Worm (Caenorhabditis elegans) whole organism, early embryonic: ENCODE data around the gene R02F2.5.
A peak's percentile ranks its signal among the peaks of the same experiment; 100 is the strongest.

ENCODE experiments used
- B0310.2 ChIP-seq: sonication (generic microtip); optimal IDR thresholded peaks from 2 replicates; lab custom pipeline; 2016; ENCODE audit warnings: mild to moderate bottlenecking, missing genetic modification characterization, missing compliant biosample characterization
- F13C5.2 ChIP-seq: sonication (generic microtip); optimal IDR thresholded peaks from 2 replicates; lab custom pipeline; 2017; ENCODE audit warnings: mild to moderate bottlenecking, missing genetic modification characterization, inconsistent platforms, missing compliant biosample characterization
- aly-1 ChIP-seq: sonication (generic microtip); optimal IDR thresholded peaks from 2 replicates; lab custom pipeline; 2016; ENCODE audit warnings: missing genetic modification characterization, missing compliant biosample characterization
- ama-1 ChIP-seq: fragments of 150-350 bp; optimal IDR thresholded peaks from 2 replicates; lab custom pipeline; 2014
- ceh-13 ChIP-seq: fragments of 200-800 bp; sonication (Bioruptor generic); optimal IDR thresholded peaks from 2 replicates; lab custom pipeline; 2018; ENCODE audit warnings: mild to moderate bottlenecking, missing genetic modification characterization, missing compliant biosample characterization
- ceh-36 ChIP-seq: sonication (generic microtip); optimal IDR thresholded peaks from 2 replicates; lab custom pipeline; 2016; ENCODE audit warnings: missing genetic modification characterization, inconsistent platforms, missing compliant biosample characterization
- ets-7 ChIP-seq: sonication (generic microtip); optimal IDR thresholded peaks from 2 replicates; lab custom pipeline; 2016; ENCODE audit warnings: missing genotype, missing genetic modification characterization, missing compliant biosample characterization
- flt-1 ChIP-seq: fragments of 200-800 bp; sonication (Bioruptor generic); IDR thresholded peaks from 2 replicates; pipeline ENCODE4 v1.3.6; 2022; ENCODE audit warnings: missing genetic modification characterization, missing compliant biosample characterization
- hmbx-1 ChIP-seq: sonication (generic microtip); optimal IDR thresholded peaks from 2 replicates; lab custom pipeline; 2016; ENCODE audit warnings: mild to moderate bottlenecking, missing genetic modification characterization, missing compliant biosample characterization
- hmg-4 ChIP-seq: fragments of 200-800 bp; sonication (Bioruptor generic); optimal IDR thresholded peaks from 2 replicates; lab custom pipeline; 2018; ENCODE audit warnings: mild to moderate bottlenecking, missing genetic modification characterization, missing compliant biosample characterization
- hnd-1 ChIP-seq: sonication (generic microtip); optimal IDR thresholded peaks from 2 replicates; lab custom pipeline; 2016; ENCODE audit warnings: missing genetic modification characterization, missing compliant biosample characterization
- pes-1 ChIP-seq: fragments of 200-800 bp; sonication (Bioruptor generic); IDR thresholded peaks from 2 replicates; pipeline ENCODE4 v1.3.6; 2022; ENCODE audit warnings: missing genetic modification reagents, missing genetic modification characterization, missing compliant biosample characterization
- scrt-1 ChIP-seq: fragments of 200-800 bp; sonication (Bioruptor generic); IDR thresholded peaks from 2 replicates; pipeline ENCODE4 v1.3.6; 2022; ENCODE audit warnings: missing genetic modification characterization, missing compliant biosample characterization
- sea-1 ChIP-seq: fragments of 200-800 bp; sonication (Bioruptor generic); conservative IDR thresholded peaks from 2 replicates; pipeline ENCODE4 v1.3.6; 2022; ENCODE audit warnings: missing genetic modification characterization, missing compliant biosample characterization
- tbx-11 ChIP-seq: fragments of 200-800 bp; sonication (Bioruptor generic); IDR thresholded peaks from 2 replicates; pipeline ENCODE4 v1.3.6; 2022; ENCODE audit warnings: missing genetic modification characterization, missing compliant biosample characterization
- tbx-37 ChIP-seq: fragments of 200-800 bp; sonication (Bioruptor generic); conservative IDR thresholded peaks from 2 replicates; pipeline ENCODE4 v1.3.6; 2022; ENCODE audit warnings: missing genetic modification reagents, missing genetic modification characterization, missing compliant biosample characterization
- tra-4 ChIP-seq: sonication (generic microtip); optimal IDR thresholded peaks from 2 replicates; lab custom pipeline; 2017; ENCODE audit warnings: missing genetic modification characterization, missing compliant biosample characterization

The R02F2.5 gene

DNA sequence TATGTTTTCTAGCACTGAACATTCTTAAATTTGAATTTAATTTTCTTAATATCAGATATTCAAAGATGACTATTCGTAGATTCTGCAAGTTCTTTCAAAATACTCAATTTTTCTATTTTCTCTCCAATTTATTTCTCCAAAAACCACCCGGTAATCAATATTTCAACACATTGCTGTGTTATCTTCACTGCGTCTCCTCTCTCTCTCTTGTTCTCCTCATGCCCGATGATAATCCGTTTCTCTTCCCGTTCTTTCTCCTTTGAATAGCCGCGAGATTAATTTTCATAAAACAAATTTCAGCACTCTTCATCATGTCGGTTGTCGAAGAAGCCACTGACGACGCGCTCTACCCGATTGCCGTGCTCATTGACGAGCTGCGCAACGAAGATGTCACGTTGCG lies 28.7 kb upstream of the R02F2.5 start, which contains the start of gene paa-1:
TSS of gene paa-1 (plus strand) at position 301 of the 400 bp plus-strand sequence.
- TF ChIP-seq ceh-36 (tag; lab: Kevin White, UChicago), result no peak
- TF ChIP-seq ama-1 (lab: Kevin White, UChicago), result no peak
- TF ChIP-seq flt-1, result no peak
- no peak for TF ChIP-seq hmg-4
- TF ChIP-seq tbx-11 (GFP tag; lab: Robert Waterston, UW), result no peak
- TF ChIP-seq ets-7 (tag; lab: Kevin White, UChicago), result no peak
- TF ChIP-seq pes-1 (GFP tag; lab: Robert Waterston, UW), result no peak
- TF ChIP-seq sea-1, result no peak

DNA sequence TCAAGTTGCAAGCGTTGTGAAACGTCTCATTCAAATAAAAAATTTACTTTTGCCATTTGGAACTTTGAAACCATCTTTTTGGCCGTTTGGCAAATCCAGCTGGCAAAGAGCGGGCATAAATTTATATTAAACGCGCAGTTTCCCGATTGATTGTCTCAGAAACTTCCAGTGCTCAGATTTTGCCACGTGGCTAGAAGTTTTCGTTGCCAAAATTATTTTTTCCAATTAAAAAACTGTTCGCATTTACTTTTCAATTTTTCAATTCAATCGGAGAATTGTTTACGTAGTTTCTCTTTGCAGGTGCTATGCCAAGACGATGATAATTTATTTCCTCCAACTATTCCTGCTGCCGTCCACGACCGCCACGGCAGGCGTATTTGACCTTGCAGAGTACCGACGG lies 25.8 kb upstream of the R02F2.5 start, which contains the start of gene F48E8.4:
TSS of gene F48E8.4 (plus strand) at position 301 of the 400 bp plus-strand sequence.
- TF ChIP-seq ceh-13 (GFP tag; lab: Kevin White, UChicago), result no peak
- no peak for TF ChIP-seq F13C5.2 (tag; lab: Kevin White, UChicago)
- no peak for TF ChIP-seq ama-1 (lab: Kevin White, UChicago)
- TF ChIP-seq ceh-36 (tag; lab: Kevin White, UChicago), result no peak
- TF ChIP-seq hnd-1 (tag; lab: Kevin White, UChicago), result no peak
- TF ChIP-seq pes-1 (GFP tag; lab: Robert Waterston, UW), result no peak

DNA sequence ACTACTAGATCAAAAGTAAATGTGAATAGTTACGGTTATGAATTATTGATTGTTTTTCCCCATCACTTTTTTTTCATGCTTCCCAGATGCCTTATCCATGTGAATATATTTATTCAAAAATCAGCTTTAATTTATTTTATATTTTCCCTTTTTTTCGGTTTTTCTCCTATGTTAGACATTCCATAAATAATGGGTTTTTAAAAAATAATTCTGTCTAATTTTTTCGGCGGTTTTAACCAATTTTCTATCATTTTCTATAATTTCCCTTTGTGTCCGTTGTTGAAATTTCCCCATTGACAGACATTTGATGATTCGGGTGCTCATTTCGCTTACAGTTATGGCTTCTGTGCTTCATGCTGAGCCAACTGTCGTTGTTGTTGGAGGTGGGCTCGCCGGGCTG lies 18.0 kb upstream of the R02F2.5 start, which contains the start of gene F48E8.3:
TSS of gene F48E8.3 (plus strand) at position 301 of the 400 bp plus-strand sequence.
- no peak for TF ChIP-seq F13C5.2 (tag; lab: Kevin White, UChicago)
- no peak for TF ChIP-seq B0310.2 (tag; lab: Kevin White, UChicago)
- no peak for TF ChIP-seq pes-1 (GFP tag; lab: Robert Waterston, UW)
- no peak for TF ChIP-seq aly-1 (tag; lab: Kevin White, UChicago)
- TF ChIP-seq flt-1, result no peak
- TF ChIP-seq ama-1 (lab: Kevin White, UChicago), result no peak
- TF ChIP-seq tbx-11 (GFP tag; lab: Robert Waterston, UW), result no peak
- no peak for TF ChIP-seq tbx-37 (GFP tag; lab: Robert Waterston, UW)
- no peak for TF ChIP-seq sea-1
- no peak for TF ChIP-seq hmg-4
- no peak for TF ChIP-seq ceh-13 (GFP tag; lab: Kevin White, UChicago)
- TF ChIP-seq ets-7 (tag; lab: Kevin White, UChicago), result no peak
- TF ChIP-seq ceh-36 (tag; lab: Kevin White, UChicago), result no peak
- TF ChIP-seq hmbx-1, result no peak
- no peak for TF ChIP-seq scrt-1 (GFP tag; lab: Robert Waterston, UW)
- no peak for TF ChIP-seq hnd-1 (tag; lab: Kevin White, UChicago)
- no peak for TF ChIP-seq tra-4

DNA sequence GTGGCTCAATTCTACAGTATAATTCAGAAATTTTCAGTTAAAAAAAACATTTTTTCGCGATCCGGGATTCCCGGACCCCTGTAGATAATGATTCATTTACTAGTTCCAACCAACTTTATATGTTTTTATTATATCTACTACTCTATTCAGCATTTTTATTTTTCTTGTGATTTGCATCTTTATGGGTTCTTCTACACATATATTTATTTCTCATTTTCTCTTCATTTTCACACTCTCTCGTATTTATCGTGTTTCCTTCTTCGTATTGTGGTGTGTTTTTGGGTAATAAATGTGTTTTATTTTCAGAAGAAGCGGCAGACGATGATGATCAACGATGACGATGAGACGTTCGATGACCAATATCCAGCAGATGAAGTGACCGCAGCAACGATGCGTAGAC lies 15.0 kb upstream of the R02F2.5 start, which contains the start of gene F48E8.2:
TSS of gene F48E8.2 (plus strand) at position 301 of the 400 bp plus-strand sequence.
- no peak for TF ChIP-seq ets-7 (tag; lab: Kevin White, UChicago)
- no peak for TF ChIP-seq ama-1 (lab: Kevin White, UChicago)
- TF ChIP-seq ceh-13 (GFP tag; lab: Kevin White, UChicago), result no peak
- TF ChIP-seq flt-1, result no peak
- no peak for TF ChIP-seq aly-1 (tag; lab: Kevin White, UChicago)
- TF ChIP-seq tbx-37 (GFP tag; lab: Robert Waterston, UW), result no peak

DNA sequence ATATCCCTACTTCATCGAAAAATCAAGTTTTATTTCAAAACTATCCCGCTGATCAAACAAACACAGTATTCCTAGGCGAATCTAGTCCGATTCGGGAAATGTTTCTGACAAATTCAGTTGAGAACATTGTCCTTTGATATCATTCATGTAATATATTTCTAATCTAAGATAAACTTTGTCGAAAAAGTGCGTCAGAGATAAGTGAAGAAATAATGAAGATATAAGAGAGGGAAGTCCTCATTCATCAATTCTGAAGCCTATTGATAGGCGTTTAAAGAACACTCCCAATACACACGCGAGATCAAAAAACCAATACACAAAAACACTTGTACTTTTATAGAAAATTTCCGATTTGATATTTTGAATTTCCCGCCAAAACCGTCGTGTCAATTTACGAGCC lies 14.3 kb upstream of the R02F2.5 start:
- TF ChIP-seq ama-1 (lab: Kevin White, UChicago) (no peak), hnd-1 (tag; lab: Kevin White, UChicago) (no peak), hmg-4 (no peak), scrt-1 (GFP tag; lab: Robert Waterston, UW) (no peak), hmbx-1 (no peak), flt-1 (no peak), F13C5.2 (tag; lab: Kevin White, UChicago) (no peak), ets-7 (tag; lab: Kevin White, UChicago) (no peak), pes-1 (GFP tag; lab: Robert Waterston, UW) (no peak), B0310.2 (tag; lab: Kevin White, UChicago) (no peak), aly-1 (tag; lab: Kevin White, UChicago) (no peak), tbx-11 (GFP tag; lab: Robert Waterston, UW) (no peak), ceh-36 (tag; lab: Kevin White, UChicago) (no peak), tbx-37 (GFP tag; lab: Robert Waterston, UW) (no peak), sea-1 (no peak), tra-4 (no peak), ceh-13 (GFP tag; lab: Kevin White, UChicago) (no peak)

DNA sequence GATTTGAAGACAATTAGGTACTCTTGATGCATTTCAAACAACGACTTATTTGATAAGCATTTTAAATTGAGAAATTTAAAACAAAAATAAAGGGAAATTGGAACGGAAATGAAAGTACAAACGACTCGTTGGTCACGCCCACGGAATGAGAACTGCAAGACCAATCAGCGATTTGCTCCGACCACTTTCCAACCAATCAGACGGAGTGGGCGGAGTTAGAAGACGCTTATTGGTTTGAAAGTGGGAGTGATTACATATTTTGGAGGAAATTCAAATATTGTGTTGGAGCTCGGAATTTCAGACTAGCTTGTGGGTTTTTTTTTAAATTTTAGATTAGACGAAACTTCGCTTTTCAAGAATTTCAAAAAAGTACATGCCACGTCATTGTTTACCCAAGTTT lies 10.0 kb upstream of the R02F2.5 start:
- no peak for TF ChIP-seq ama-1 (lab: Kevin White, UChicago)
- TF ChIP-seq aly-1 (tag; lab: Kevin White, UChicago), result no peak
- no peak for TF ChIP-seq B0310.2 (tag; lab: Kevin White, UChicago)
- TF ChIP-seq scrt-1 (GFP tag; lab: Robert Waterston, UW), result no peak
- no peak for TF ChIP-seq hmg-4
- TF ChIP-seq tbx-37 (GFP tag; lab: Robert Waterston, UW), result no peak

DNA sequence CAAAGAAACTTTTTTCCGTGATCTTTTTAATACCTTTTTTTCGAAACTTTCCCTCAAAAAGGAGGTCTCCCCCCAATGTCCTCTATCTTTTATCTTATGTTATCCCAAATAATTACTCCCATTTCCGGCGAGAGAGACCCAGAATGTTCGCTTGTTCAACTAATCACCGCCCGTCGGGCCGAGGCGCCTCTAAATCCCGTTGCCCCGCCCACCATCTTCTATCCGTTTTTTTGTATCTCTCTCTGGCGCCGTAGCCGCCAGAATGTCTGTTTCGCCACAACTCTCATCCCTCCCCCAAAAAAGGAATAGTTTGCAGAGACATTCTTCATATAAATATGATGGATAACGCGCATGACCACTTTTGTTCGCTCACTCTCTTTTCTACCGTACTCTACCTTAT lies 6.4 kb upstream of the R02F2.5 start:
- TF ChIP-seq ceh-36 (tag; lab: Kevin White, UChicago), result peak; percentile 15
- no peak for TF ChIP-seq flt-1
- no peak for TF ChIP-seq scrt-1 (GFP tag; lab: Robert Waterston, UW)

DNA sequence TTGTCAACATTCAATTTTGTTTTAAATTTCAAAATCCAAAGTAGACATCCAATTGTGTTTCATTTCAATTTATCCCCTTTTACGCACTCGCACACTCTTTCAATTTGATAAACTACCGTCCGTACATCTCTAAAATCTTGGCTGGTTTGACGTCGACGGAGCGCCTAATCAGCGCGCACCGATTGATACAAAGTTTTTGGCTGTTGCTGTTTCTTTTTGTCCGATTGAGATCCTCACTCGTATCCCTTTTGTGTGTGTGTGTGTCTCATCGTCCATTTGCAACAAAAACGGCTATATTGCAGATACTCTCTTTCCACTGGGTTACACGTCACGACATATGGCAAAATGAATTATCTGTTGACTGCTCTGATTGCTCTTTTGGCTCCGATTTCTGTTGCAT lies 4.9 kb upstream of the R02F2.5 start, which contains the start of gene lon-1:
TSS of gene lon-1 (plus strand) at position 301 of the 400 bp plus-strand sequence.
- TF ChIP-seq aly-1 (tag; lab: Kevin White, UChicago) (no peak), B0310.2 (tag; lab: Kevin White, UChicago) (no peak), ceh-13 (GFP tag; lab: Kevin White, UChicago) (no peak), hmbx-1 (no peak), flt-1 (no peak)
